Fruit fly (Drosophila melanogaster) whole organism, embryonic: ENCODE data around the gene opa.

Experiments
- CG10565 ChIP-seq: fragments of 200-800 bp; sonication (Bioruptor generic); optimal IDR thresholded peaks from 3 replicates; lab custom pipeline; 2016; ENCODE audit warnings: missing biosample characterization, mild to moderate bottlenecking, missing genetic modification characterization
- CG12299 ChIP-seq: fragments of 200-800 bp; sonication (Bioruptor generic); optimal IDR thresholded peaks from 2 replicates; lab custom pipeline; 2018; ENCODE audit warnings: missing biosample characterization, mild to moderate bottlenecking, missing genetic modification characterization

DNA sequence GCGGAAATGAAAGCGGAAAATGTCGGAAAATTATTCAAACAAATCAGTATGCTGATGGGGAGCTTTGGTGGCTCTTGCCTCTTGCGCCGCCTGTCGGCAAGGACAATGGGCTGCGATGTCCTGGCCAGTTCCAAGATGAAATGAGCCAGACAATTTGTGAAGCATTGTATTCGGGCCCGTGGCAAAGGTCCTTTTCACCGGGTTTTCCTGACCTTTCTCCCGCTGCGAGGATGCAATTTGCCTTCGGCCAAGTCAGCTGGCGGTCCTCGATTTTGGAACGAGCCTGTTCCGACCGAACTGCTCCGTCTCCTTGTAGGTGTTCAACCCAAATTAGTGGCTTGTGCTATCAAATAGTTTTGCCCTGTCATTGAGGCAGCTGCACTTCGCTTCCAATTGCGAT is 5.2 kb upstream of the opa start:
- TF ChIP-seq CG10565 (GFP tag; lab: Kevin White, UChicago), result no peak
- no peak for TF ChIP-seq CG12299 (tag; lab: Kevin White, UChicago)
